Worm (Caenorhabditis elegans) whole organism, L4/young adult: Measurements from ENCODE around the gene acs-19.

ENCODE experiments used
- W03F9.2 ChIP-seq: fragments of 150-350 bp; optimal IDR thresholded peaks from 2 replicates; lab custom pipeline; 2014; ENCODE audit warnings: missing biosample characterization, missing genetic modification characterization
- dao-5 ChIP-seq: sonication (generic microtip); optimal IDR thresholded peaks from 2 replicates; lab custom pipeline; 2016; ENCODE audit warnings: missing genotype, missing genetic modification characterization, moderate library complexity, missing compliant biosample characterization
- him-1 ChIP-seq: sonication (generic microtip); optimal IDR thresholded peaks from 2 replicates; lab custom pipeline; 2016; ENCODE audit warnings: missing genotype, missing genetic modification reagents, missing genetic modification characterization, missing compliant biosample characterization

acs-19 gene

DNA sequence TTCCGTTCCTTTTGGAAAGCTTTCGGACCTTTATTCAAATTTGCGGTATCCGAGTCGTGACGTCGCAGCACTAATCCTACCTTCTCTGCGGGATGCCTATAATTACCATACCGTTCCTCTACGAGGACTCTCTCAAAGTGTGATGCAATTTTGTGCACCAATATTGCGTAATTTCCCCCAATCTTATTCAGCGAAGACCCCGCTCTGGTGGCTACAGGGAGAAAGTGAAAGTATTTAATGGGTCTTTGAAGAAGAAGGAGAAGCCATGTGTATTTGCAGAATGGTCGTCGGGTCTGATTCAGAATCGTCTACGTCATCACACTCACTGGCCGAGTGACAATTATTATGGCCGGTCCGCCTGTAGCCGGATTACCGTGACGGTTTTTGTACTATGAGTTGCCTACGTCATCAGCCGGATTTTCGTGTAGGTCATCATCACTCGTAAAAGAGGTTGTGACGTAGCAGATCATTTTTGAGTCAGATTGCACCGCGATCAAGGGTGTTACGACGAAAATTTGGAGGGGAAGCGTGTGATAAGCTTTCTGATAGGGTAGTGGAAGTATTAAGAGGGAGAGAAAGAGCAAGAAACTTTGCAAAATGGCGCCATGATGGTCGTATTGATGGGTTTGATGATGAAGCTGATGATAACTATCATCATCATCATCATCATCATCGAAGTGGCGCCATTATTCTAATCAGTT lies 12.1 kb downstream of the acs-19 start:
- TF ChIP-seq W03F9.2 (no peak), dao-5 (tag; lab: Kevin White, UChicago) (no peak), him-1 (no peak)

- no peak for TF ChIP-seq him-1
- no peak for TF ChIP-seq W03F9.2
- TF ChIP-seq dao-5 (tag; lab: Kevin White, UChicago): no peak
Observed at ce11 chrIII:3878986-3879756, 14.9 kb downstream of the acs-19 start.

ce11 chrIII:3883146-3883545 lies 18.9 kb downstream of the acs-19 start:
- TF ChIP-seq him-1 (no peak), dao-5 (tag; lab: Kevin White, UChicago) (no peak), W03F9.2 (no peak)

- TF ChIP-seq him-1 (no peak), W03F9.2 (no peak), dao-5 (tag; lab: Kevin White, UChicago) (no peak)
Observed at ce11 chrIII:3887586-3887985, 23.3 kb downstream of the acs-19 start.

- TF ChIP-seq him-1: no peak
- TF ChIP-seq dao-5 (tag; lab: Kevin White, UChicago): no peak
- no peak for TF ChIP-seq W03F9.2
Observed at ce11 chrIII:3889896-3890295, 25.6 kb downstream of the acs-19 start.

ce11 chrIII:3893992-3894391 lies 29.7 kb downstream of the acs-19 start:
- no peak for TF ChIP-seq him-1
- no peak for TF ChIP-seq W03F9.2
- TF ChIP-seq dao-5 (tag; lab: Kevin White, UChicago): no peak

DNA sequence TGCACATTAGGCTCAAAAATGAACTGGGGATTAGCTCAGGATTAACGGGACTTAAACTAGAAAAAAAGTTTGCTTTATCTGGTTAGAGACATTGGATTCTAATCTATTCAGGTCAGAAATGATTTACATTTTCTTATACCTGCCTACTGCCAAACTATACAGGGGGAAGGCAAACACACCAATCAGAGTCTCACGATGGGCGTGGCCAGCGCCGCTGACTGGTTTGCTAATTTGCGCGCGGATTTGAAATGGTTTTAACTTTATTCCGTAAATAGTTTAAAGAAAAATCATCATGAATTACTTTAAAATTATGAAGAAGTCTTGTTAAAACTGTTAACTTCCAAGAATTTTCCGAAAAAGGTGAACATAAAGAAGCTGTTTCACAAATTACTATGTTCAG lies 34.1 kb downstream of the acs-19 start:
- TF ChIP-seq him-1: no peak
- TF ChIP-seq W03F9.2: no peak
- no peak for TF ChIP-seq dao-5 (tag; lab: Kevin White, UChicago)

DNA sequence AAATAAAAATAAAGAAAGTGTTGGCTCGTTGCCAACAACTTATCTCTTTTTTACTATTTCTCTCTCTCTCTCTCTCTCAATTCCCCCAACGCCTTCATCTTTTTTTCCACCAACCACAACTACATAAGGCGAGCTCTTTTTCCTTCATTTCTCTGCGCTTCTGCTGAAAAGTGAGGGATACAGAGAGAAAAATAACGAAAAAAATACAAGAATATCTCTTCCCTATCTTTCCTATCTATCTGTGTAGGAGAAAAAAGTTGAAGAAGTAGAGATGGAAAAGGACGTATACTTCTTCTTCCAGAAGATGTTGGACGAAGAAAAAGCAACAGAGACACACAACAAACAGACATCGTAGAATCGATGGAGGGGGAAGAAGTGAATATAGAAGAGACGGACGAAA lies 34.6 kb downstream of the acs-19 start:
- no peak for TF ChIP-seq dao-5 (tag; lab: Kevin White, UChicago)
- TF ChIP-seq him-1: peak; percentile 37

DNA sequence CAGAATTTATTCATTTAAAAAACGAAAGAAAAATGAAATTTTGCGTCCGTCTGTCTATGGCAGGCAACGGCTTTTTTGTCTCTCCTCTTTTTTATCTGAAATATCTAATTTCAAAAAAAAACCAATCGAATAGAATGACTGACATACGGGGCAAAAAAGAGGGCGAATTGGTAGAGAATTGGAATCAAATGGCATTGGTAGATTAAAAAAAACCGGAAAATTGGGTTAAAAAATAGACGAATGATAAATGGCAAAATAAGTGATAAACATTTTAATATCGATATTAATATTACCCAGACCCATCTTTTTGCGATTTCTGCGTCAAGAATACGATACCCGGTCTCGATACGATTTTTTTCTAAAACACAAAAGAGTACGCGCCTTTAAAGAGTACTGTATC lies 37.3 kb downstream of the acs-19 start, which contains the start of gene tir-1:
TSS of gene tir-1 (minus strand) at position 101 of the 400 bp plus-strand sequence.
- TF ChIP-seq W03F9.2 (no peak), dao-5 (tag; lab: Kevin White, UChicago) (no peak), him-1 (no peak)

DNA sequence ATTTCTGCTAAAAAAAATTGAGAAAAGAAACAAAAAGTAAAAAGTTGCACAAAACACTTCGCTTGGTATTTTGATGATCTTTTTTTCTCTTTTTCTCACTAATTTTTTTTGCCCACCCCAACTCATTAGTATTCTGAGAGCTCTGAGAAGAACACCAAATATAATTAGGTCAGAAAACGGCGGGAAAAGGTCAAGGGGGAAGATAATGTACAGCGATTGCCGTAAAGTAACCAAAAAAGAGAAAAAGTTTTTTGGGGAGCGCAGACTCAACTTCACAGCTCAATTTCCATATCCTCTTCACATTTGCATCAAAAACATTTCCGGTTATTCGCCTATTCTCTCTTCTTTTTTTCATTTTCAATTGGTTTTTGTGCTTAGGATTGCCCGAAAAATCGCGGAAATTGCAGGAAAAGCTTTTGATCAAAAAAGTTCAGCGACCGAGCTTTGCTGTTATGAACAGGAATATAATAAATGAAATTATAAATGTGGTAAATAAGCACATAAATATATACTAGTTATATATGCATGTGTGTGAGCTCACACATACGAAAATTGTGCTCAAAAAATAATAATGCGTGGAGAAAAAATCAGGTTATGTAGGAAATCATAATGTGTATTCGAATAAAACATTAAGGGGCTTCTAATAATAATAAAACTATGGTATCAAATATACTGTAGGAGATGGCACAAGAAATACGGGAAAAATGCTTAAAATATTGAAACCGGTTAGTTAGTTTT lies 38.5 kb downstream of the acs-19 start:
- no peak for TF ChIP-seq dao-5 (tag; lab: Kevin White, UChicago)
- TF ChIP-seq him-1: no peak

ce11 chrIII:3906481-3906880 lies 42.2 kb downstream of the acs-19 start:
- TF ChIP-seq W03F9.2 (no peak), him-1 (no peak), dao-5 (tag; lab: Kevin White, UChicago) (no peak)

DNA sequence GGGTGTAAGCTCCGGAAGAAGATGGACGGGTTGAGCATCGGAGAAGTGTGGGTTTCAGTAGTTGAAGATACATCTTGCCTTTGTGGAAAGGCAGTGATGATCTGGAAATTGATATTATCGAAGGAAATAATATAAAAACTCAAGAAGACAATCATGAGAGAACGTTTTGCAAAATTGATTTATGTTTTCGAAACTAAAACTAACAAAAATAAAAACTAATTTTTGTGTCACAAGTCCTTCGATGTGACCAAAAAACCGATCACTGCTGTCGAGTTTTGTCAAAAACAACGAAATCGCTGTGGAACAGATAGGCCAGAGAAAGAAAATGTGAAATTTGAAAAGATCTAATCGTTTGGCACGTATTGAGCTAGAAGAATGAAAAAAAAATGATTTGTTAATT lies 43.3 kb downstream of the acs-19 start, which contains the start of gene mmcm-1:
TSS of gene mmcm-1 (minus strand) at position 101 of the 400 bp plus-strand sequence.
- TF ChIP-seq W03F9.2 (no peak), dao-5 (tag; lab: Kevin White, UChicago) (no peak), him-1 (no peak)

- TF ChIP-seq W03F9.2 (peak; percentile 25), dao-5 (tag; lab: Kevin White, UChicago) (no peak)
Observed at ce11 chrIII:3908205-3908604, 43.9 kb downstream of the acs-19 start.

DNA sequence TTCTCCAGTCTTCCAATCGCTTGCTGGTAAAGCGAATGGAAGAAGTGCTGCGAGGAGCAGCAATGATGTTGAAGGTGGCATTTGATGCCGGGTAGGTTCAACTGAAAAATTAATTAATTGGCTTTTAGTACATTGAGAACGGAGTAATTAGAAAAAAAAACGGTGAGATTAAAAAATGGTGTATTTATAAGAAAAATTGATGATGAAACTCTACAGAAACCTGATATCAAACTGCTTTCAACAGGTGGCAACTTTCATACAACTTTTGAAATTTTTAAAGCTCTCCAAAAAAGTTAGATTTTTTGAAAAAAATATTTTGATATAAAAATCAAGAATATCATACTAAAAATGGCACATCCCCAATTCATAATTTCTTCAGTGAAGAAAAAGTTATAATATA lies 49.8 kb downstream of the acs-19 start, which contains the start of gene pat-3:
TSS of gene pat-3 (minus strand) at position 101 of the 400 bp plus-strand sequence.
- TF ChIP-seq W03F9.2 (no peak), dao-5 (tag; lab: Kevin White, UChicago) (no peak)

DNA sequence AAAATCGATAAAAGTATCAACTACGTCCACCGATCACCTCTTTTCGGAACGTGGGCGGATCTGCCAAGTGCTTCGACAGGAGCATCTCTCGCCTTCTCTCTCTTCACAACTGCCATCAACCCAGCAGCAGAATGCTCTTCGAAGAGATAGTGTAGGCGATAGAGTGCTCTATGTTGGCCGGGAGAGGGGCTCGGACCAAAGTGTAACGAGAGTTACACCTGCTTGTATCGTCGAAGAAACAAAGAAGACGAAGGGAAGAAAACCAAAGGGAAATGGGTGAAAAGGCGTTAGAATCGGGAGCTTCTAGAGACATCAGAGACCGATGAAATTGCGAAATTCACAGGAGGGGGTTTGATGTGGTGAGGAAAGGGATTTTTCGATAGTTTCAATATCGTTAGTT lies 50.5 kb downstream of the acs-19 start:
- TF ChIP-seq him-1: no peak
- TF ChIP-seq W03F9.2: no peak
- TF ChIP-seq dao-5 (tag; lab: Kevin White, UChicago): no peak
